Fruit fly (Drosophila melanogaster) ovary, adult (tissue): ENCODE data around the gene CG4691.

Experiments
- CG17801 ChIP-seq: fragments of 200-800 bp; optimal IDR thresholded peaks from 2 replicates; lab custom pipeline; 2019; ENCODE audit warnings: missing biosample characterization, mild to moderate bottlenecking, missing genetic modification characterization, moderate library complexity; ENCODE audit not compliant: partially characterized antibody

The CG4691 gene

dm6 chr2L:14784498-14784897, 23.9 kb downstream of the CG4691 start, which contains the start of gene CG18636:
TSS of gene CG18636 (minus strand) at chr2L:14784598.
- TF ChIP-seq CG17801 (GFP tag; lab: Kevin White, UChicago), result no peak

dm6 chr2L:14796542-14796941, 36.0 kb downstream of the CG4691 start, which contains the start of gene CG18420:
TSS of gene CG18420 (minus strand) at chr2L:14796642.
- TF ChIP-seq CG17801 (GFP tag; lab: Kevin White, UChicago), result no peak

dm6 chr2L:14797554-14797953, 37.0 kb downstream of the CG4691 start:
- TF ChIP-seq CG17801 (GFP tag; lab: Kevin White, UChicago), result no peak

- no peak for TF ChIP-seq CG17801 (GFP tag; lab: Kevin White, UChicago)
Measured at dm6 chr2L:14802034-14802433, 41.5 kb downstream of the CG4691 start, which contains the start of gene CG33308. TSS of gene CG33308 (plus strand) at chr2L:14802334.

- no peak for TF ChIP-seq CG17801 (GFP tag; lab: Kevin White, UChicago)
Measured at dm6 chr2L:14810461-14810860, 49.9 kb downstream of the CG4691 start, which contains the start of gene CG33309. TSS of gene CG33309 (plus strand) at chr2L:14810761.
